Worm (Caenorhabditis elegans) whole organism, L1 larva: ENCODE results near the gene grl-15.
A peak's percentile ranks its signal among the peaks of the same experiment; 100 is the strongest.

Experiments used
- C04F5.9 ChIP-seq: sonication (generic microtip); optimal IDR thresholded peaks from 2 replicates; lab custom pipeline; 2016; ENCODE audit warnings: missing genetic modification characterization, missing compliant biosample characterization
- C16A3.4 ChIP-seq: fragments of 150-350 bp; optimal IDR thresholded peaks from 2 replicates; lab custom pipeline; 2014; ENCODE audit warnings: missing biosample characterization, missing genetic modification characterization
- C34B4.2 ChIP-seq: sonication (generic microtip); optimal IDR thresholded peaks from 2 replicates; lab custom pipeline; 2017; ENCODE audit warnings: mild to moderate bottlenecking, missing genetic modification characterization, missing compliant biosample characterization
- F16B12.6 ChIP-seq: fragments of 150-350 bp; optimal IDR thresholded peaks from 2 replicates; lab custom pipeline; 2014; ENCODE audit warnings: missing biosample characterization, missing genetic modification characterization
- aha-1 ChIP-seq: fragments of 150-350 bp; optimal IDR thresholded peaks from 2 replicates; lab custom pipeline; 2014; ENCODE audit warnings: missing biosample characterization, missing genetic modification characterization
- alr-1 ChIP-seq: fragments of 200-800 bp; sonication (Bioruptor generic); optimal IDR thresholded peaks from 2 replicates; lab custom pipeline; 2018; ENCODE audit warnings: borderline replicate concordance, mild to moderate bottlenecking, missing genetic modification characterization, missing compliant biosample characterization
- aly-2 ChIP-seq: fragments of 150-350 bp; optimal IDR thresholded peaks from 2 replicates; lab custom pipeline; 2014; ENCODE audit warnings: missing biosample characterization, missing genetic modification characterization
- ama-1 ChIP-seq: fragments of 150-350 bp; optimal IDR thresholded peaks from 2 replicates; lab custom pipeline; 2014
- ceh-88 ChIP-seq: fragments of 200-800 bp; sonication (Bioruptor generic); IDR thresholded peaks from 2 replicates; pipeline ENCODE4 v1.3.6; 2022; ENCODE audit warnings: missing genetic modification characterization, missing compliant biosample characterization
- dpl-1 ChIP-seq, 3 experiments: fragments of 150-350 bp in 2 of 3; sonication (generic microtip) in 1 of 3; optimal IDR thresholded peaks; 2 replicates each; lab custom pipeline; 2014 to 2017; ENCODE audit warnings: missing biosample characterization in 3 of 3, missing genetic modification characterization in 3 of 3, missing genetic modification reagents in 3 of 3
- efl-3 ChIP-seq: fragments of 200-800 bp; sonication (Bioruptor generic); optimal IDR thresholded peaks from 2 replicates; lab custom pipeline; 2018; ENCODE audit warnings: mild to moderate bottlenecking, missing genetic modification characterization, missing compliant biosample characterization
- egl-13 ChIP-seq: sonication (generic microtip); optimal IDR thresholded peaks from 2 replicates; lab custom pipeline; 2016; ENCODE audit warnings: missing genotype, missing genetic modification reagents, missing genetic modification characterization, missing compliant biosample characterization
- egl-27 ChIP-seq, 2 experiments: fragments of 150-350 bp in 1 of 2; sonication (generic microtip); optimal IDR thresholded peaks; 3 replicates each; lab custom pipeline; 2017 to 2018; ENCODE audit warnings: missing biosample characterization in 2 of 2, missing genetic modification characterization in 2 of 2, missing genetic modification reagents in 2 of 2
- elt-2 ChIP-seq: sonication (generic microtip); optimal IDR thresholded peaks from 2 replicates; lab custom pipeline; 2016; ENCODE audit warnings: missing genetic modification characterization, mild to moderate bottlenecking, inconsistent platforms, missing compliant biosample characterization, missing genetic modification reagents
- ets-5 ChIP-seq: fragments of 200-800 bp; sonication (Bioruptor generic); IDR thresholded peaks from 2 replicates; pipeline ENCODE4 v1.3.6; 2022; ENCODE audit warnings: missing genetic modification characterization, missing compliant biosample characterization
- fkh-10 ChIP-seq: sonication (generic microtip); optimal IDR thresholded peaks from 2 replicates; lab custom pipeline; 2017; ENCODE audit warnings: missing biosample characterization, missing genetic modification reagents, missing genetic modification characterization
- fkh-4 ChIP-seq: sonication (generic microtip); optimal IDR thresholded peaks from 2 replicates; lab custom pipeline; 2016; ENCODE audit warnings: missing compliant biosample characterization, missing genetic modification characterization, borderline replicate concordance
- fkh-8 ChIP-seq: sonication (generic microtip); optimal IDR thresholded peaks from 2 replicates; lab custom pipeline; 2016; ENCODE audit warnings: mild to moderate bottlenecking, missing genetic modification characterization, missing compliant biosample characterization
- hlh-17 ChIP-seq: fragments of 200-800 bp; sonication (Bioruptor generic); optimal IDR thresholded peaks from 2 replicates; lab custom pipeline; 2018; ENCODE audit warnings: missing genetic modification characterization, mild to moderate bottlenecking, missing compliant biosample characterization, moderate library complexity, borderline replicate concordance
- hpl-2 ChIP-seq: fragments of 150-350 bp; optimal IDR thresholded peaks from 2 replicates; lab custom pipeline; 2014; ENCODE audit warnings: missing biosample characterization, missing genetic modification reagents, missing genetic modification characterization
- irx-1 ChIP-seq: sonication (generic microtip); optimal IDR thresholded peaks from 2 replicates; lab custom pipeline; 2016; ENCODE audit warnings: missing genetic modification characterization, missing compliant biosample characterization
- isw-1 ChIP-seq: fragments of 200-800 bp; sonication (Bioruptor generic); IDR thresholded peaks from 2 replicates; pipeline ENCODE4 v1.3.6; 2022; ENCODE audit warnings: missing genetic modification characterization, missing compliant biosample characterization
- jun-1 ChIP-seq: fragments of 150-350 bp; optimal IDR thresholded peaks from 2 replicates; lab custom pipeline; 2014; ENCODE audit warnings: missing biosample characterization, missing genetic modification reagents, missing genetic modification characterization
- lin-13 ChIP-seq: fragments of 150-350 bp; optimal IDR thresholded peaks from 2 replicates; lab custom pipeline; 2014; ENCODE audit warnings: missing biosample characterization, missing genetic modification reagents, missing genetic modification characterization
- lin-14 ChIP-seq: fragments of 200-800 bp; sonication (Bioruptor generic); optimal IDR thresholded peaks from 2 replicates; lab custom pipeline; 2018; ENCODE audit warnings: mild to moderate bottlenecking, missing genetic modification characterization, moderate library complexity, missing compliant biosample characterization
- lin-15B ChIP-seq: fragments of 150-350 bp; sonication (generic microtip); optimal IDR thresholded peaks from 3 replicates; lab custom pipeline; 2014; ENCODE audit warnings: missing biosample characterization, missing genetic modification characterization
- lin-35 ChIP-seq, 2 experiments: fragments of 150-350 bp; optimal IDR thresholded peaks; 2 replicates each; lab custom pipeline; 2014; ENCODE audit warnings: missing biosample characterization in 2 of 2, missing genetic modification characterization in 2 of 2, missing genetic modification reagents in 2 of 2
- lin-39 ChIP-seq: fragments of 150-350 bp; optimal IDR thresholded peaks from 2 replicates; lab custom pipeline; 2014; ENCODE audit warnings: missing biosample characterization, missing genetic modification reagents, missing genetic modification characterization
- lir-3 ChIP-seq: sonication (generic microtip); optimal IDR thresholded peaks from 2 replicates; lab custom pipeline; 2016; ENCODE audit warnings: mild to moderate bottlenecking, missing genetic modification characterization, moderate library complexity, missing compliant biosample characterization; ENCODE audit not compliant: poor library complexity
- lsy-2 ChIP-seq, 2 experiments: fragments of 150-350 bp; optimal IDR thresholded peaks; 2 replicates each; lab custom pipeline; 2014; ENCODE audit warnings: missing biosample characterization in 2 of 2, missing genetic modification characterization in 2 of 2
- nhr-12 ChIP-seq: sonication (generic microtip); optimal IDR thresholded peaks from 2 replicates; lab custom pipeline; 2017; ENCODE audit warnings: missing biosample characterization, missing genetic modification characterization
- nhr-19 ChIP-seq: fragments of 200-800 bp; sonication (Bioruptor generic); conservative IDR thresholded peaks from 2 replicates; pipeline ENCODE4 v1.3.6; 2022; ENCODE audit warnings: missing genetic modification characterization, missing compliant biosample characterization
- nhr-20 ChIP-seq: sonication (generic microtip); optimal IDR thresholded peaks from 2 replicates; lab custom pipeline; 2016; ENCODE audit warnings: mild to moderate bottlenecking, missing genetic modification characterization, missing compliant biosample characterization
- nhr-28 ChIP-seq: fragments of 150-350 bp; optimal IDR thresholded peaks from 2 replicates; lab custom pipeline; 2014; ENCODE audit warnings: missing biosample characterization, missing genetic modification characterization
- nhr-71 ChIP-seq: sonication (generic microtip); optimal IDR thresholded peaks from 2 replicates; lab custom pipeline; 2016; ENCODE audit warnings: mild to moderate bottlenecking, missing genetic modification characterization, moderate library complexity, missing compliant biosample characterization
- nhr-76 ChIP-seq: sonication (generic microtip); optimal IDR thresholded peaks from 2 replicates; lab custom pipeline; 2017; ENCODE audit warnings: missing biosample characterization, missing genetic modification characterization
- nhr-85 ChIP-seq: sonication (generic microtip); peaks from one replicate; lab custom pipeline; 2016; ENCODE audit warnings: missing genetic modification characterization, inconsistent platforms, missing compliant biosample characterization
- nhr-90 ChIP-seq: sonication (generic microtip); optimal IDR thresholded peaks from 2 replicates; lab custom pipeline; 2016; ENCODE audit warnings: mild to moderate bottlenecking, missing genetic modification characterization, missing compliant biosample characterization; ENCODE audit not compliant: poor library complexity
- pax-3 ChIP-seq: fragments of 200-800 bp; sonication (Bioruptor generic); optimal IDR thresholded peaks from 2 replicates; lab custom pipeline; 2018; ENCODE audit warnings: mild to moderate bottlenecking, missing genetic modification characterization, moderate library complexity, missing compliant biosample characterization
- pqm-1 ChIP-seq: sonication (generic microtip); optimal IDR thresholded peaks from 3 replicates; lab custom pipeline; 2017; ENCODE audit warnings: missing biosample characterization, missing genetic modification characterization
- sox-4 ChIP-seq: sonication (generic microtip); optimal IDR thresholded peaks from 2 replicates; lab custom pipeline; 2016; ENCODE audit warnings: missing genetic modification characterization, missing compliant biosample characterization
- sup-37 ChIP-seq: fragments of 200-800 bp; sonication (Bioruptor generic); optimal IDR thresholded peaks from 2 replicates; lab custom pipeline; 2018; ENCODE audit warnings: mild to moderate bottlenecking, missing genetic modification characterization, missing compliant biosample characterization
- tlp-1 ChIP-seq: fragments of 150-350 bp; optimal IDR thresholded peaks from 2 replicates; lab custom pipeline; 2014; ENCODE audit warnings: missing biosample characterization, missing genetic modification characterization
- unc-130 ChIP-seq: fragments of 150-350 bp; optimal IDR thresholded peaks from 2 replicates; lab custom pipeline; 2017; ENCODE audit warnings: missing biosample characterization, missing genetic modification characterization, inconsistent platforms
- unc-30 ChIP-seq: sonication (generic microtip); optimal IDR thresholded peaks from 2 replicates; lab custom pipeline; 2017; ENCODE audit warnings: missing biosample characterization, missing genetic modification characterization
- unc-86 ChIP-seq: sonication (generic microtip); optimal IDR thresholded peaks from 2 replicates; lab custom pipeline; 2016; ENCODE audit warnings: missing genetic modification characterization, missing compliant biosample characterization
- vab-15 ChIP-seq: sonication (generic microtip); optimal IDR thresholded peaks from 2 replicates; lab custom pipeline; 2017; ENCODE audit warnings: missing genotype, mild to moderate bottlenecking, missing genetic modification characterization, missing compliant biosample characterization
- xbp-1 ChIP-seq: sonication (generic microtip); optimal IDR thresholded peaks from 2 replicates; lab custom pipeline; 2016; ENCODE audit warnings: missing genetic modification characterization, missing compliant biosample characterization
- zag-1 ChIP-seq: fragments of 150-350 bp; optimal IDR thresholded peaks from 2 replicates; lab custom pipeline; 2014; ENCODE audit warnings: missing biosample characterization, missing genetic modification characterization
- zip-4 ChIP-seq: fragments of 200-800 bp; sonication (Bioruptor generic); optimal IDR thresholded peaks from 2 replicates; lab custom pipeline; 2018; ENCODE audit warnings: mild to moderate bottlenecking, missing genetic modification characterization, moderate library complexity, missing compliant biosample characterization
- ztf-11 ChIP-seq, 2 experiments: sonication (generic microtip); optimal IDR thresholded peaks; 2 replicates each; lab custom pipeline; 2016 to 2017; ENCODE audit warnings: missing genetic modification characterization in 2 of 2, missing biosample characterization in 1 of 2, missing compliant biosample characterization in 1 of 2

grl-15 gene

ce11 chrIII:12218633-12219097 lies 17.1 kb downstream of the grl-15 start, which contains the start of the genes gex-4 and gphr-1 (continued):
- peak; percentile 79 for TF ChIP-seq fkh-8 (tag; lab: Kevin White, UChicago)
- no peak for TF ChIP-seq sup-37 (GFP tag; lab: Kevin White, UChicago)
- no peak for TF ChIP-seq C34B4.2 (tag; lab: Kevin White, UChicago)
- TF ChIP-seq unc-30, result no peak
- TF ChIP-seq zag-1 (tag; lab: Kevin White, UChicago), result no peak
- no peak for TF ChIP-seq lir-3 (tag; lab: Kevin White, UChicago)
- no peak for TF ChIP-seq nhr-76
- TF ChIP-seq lin-15B (tag; lab: Kevin White, UChicago), result peak; percentile 68
- TF ChIP-seq hlh-17, result no peak
- TF ChIP-seq lin-39, result no peak
- TF ChIP-seq nhr-20 (tag; lab: Kevin White, UChicago), result peak; percentile 41
- TF ChIP-seq fkh-4 (tag; lab: Kevin White, UChicago), result peak; percentile 38
- TF ChIP-seq ceh-88 (GFP tag; lab: Robert Waterston, UW), result no peak
- peak; percentile 68 for TF ChIP-seq nhr-85 (tag; lab: Kevin White, UChicago)
- TF ChIP-seq hpl-2 (GFP tag; lab: Kevin White, UChicago), result no peak
- TF ChIP-seq nhr-19 (GFP tag; lab: Robert Waterston, UW), result peak; percentile 38
- TF ChIP-seq lin-35 (GFP tag; optimal IDR thresholded peaks at IDR 0.05; lab: Kevin White, UChicago), result peak; percentile 65 to 72
- no peak for TF ChIP-seq efl-3 (GFP tag; lab: Kevin White, UChicago)
- TF ChIP-seq zip-4 (GFP tag; lab: Kevin White, UChicago), result no peak
- no peak for TF ChIP-seq alr-1 (tag; lab: Kevin White, UChicago)
- peak; percentile 25 for TF ChIP-seq F16B12.6 (tag; lab: Kevin White, UChicago)
- TF ChIP-seq ztf-11 (tag; optimal IDR thresholded peaks at IDR 0.05; lab: Kevin White, UChicago), result peak in 1 of 2 experiments; percentile 49
- TF ChIP-seq unc-86 (tag; lab: Kevin White, UChicago), result peak; percentile 38
- peak; percentile 54 for TF ChIP-seq lin-13
- peak; percentile 63 for TF ChIP-seq xbp-1
- TF ChIP-seq elt-2 (tag; lab: Kevin White, UChicago), result no peak
- TF ChIP-seq isw-1 (GFP tag; lab: Robert Waterston, UW), result peak; percentile 63
- TF ChIP-seq C16A3.4 (tag; lab: Kevin White, UChicago), result peak; percentile 63
- TF ChIP-seq aha-1 (tag; lab: Kevin White, UChicago), result no peak
- peak; percentile 70 for TF ChIP-seq pax-3 (tag; lab: Kevin White, UChicago)
- no peak for TF ChIP-seq nhr-71 (tag; lab: Kevin White, UChicago)
- TF ChIP-seq sox-4, result no peak
- TF ChIP-seq pqm-1 (tag; lab: Kevin White, UChicago), result no peak
- no peak for TF ChIP-seq lin-14 (GFP tag; lab: Kevin White, UChicago)
- peak; percentile 41 for TF ChIP-seq C04F5.9 (tag; lab: Kevin White, UChicago)
- peak; percentile 39 for TF ChIP-seq egl-13 (tag; lab: Kevin White, UChicago)
- no peak for TF ChIP-seq irx-1
- no peak for TF ChIP-seq vab-15 (tag; lab: Kevin White, UChicago)
- no peak for TF ChIP-seq egl-27 (tag; optimal IDR thresholded peaks at IDR 0.05; lab: Kevin White, UChicago)
- TF ChIP-seq unc-130 (tag; lab: Kevin White, UChicago), result no peak
- no peak for TF ChIP-seq nhr-90 (tag; lab: Kevin White, UChicago)
- no peak for TF ChIP-seq nhr-28 (tag; lab: Kevin White, UChicago)
- no peak for TF ChIP-seq aly-2 (tag; lab: Kevin White, UChicago)
- no peak for TF ChIP-seq nhr-12
- peak; percentile 58 to 81 for TF ChIP-seq lsy-2 (tag; optimal IDR thresholded peaks at IDR 0.05; lab: Kevin White, UChicago)
- no peak for TF ChIP-seq fkh-10 (GFP tag; lab: Kevin White, UChicago)
- no peak for TF ChIP-seq jun-1
- no peak for TF ChIP-seq ama-1 (lab: Kevin White, UChicago)
- TF ChIP-seq tlp-1 (tag; lab: Kevin White, UChicago), result no peak
- no peak for TF ChIP-seq ets-5 (GFP tag; lab: Robert Waterston, UW)
- peak; percentile 46 to 70 (median 49) for TF ChIP-seq dpl-1 (GFP tag; optimal IDR thresholded peaks at IDR 0.05; lab: Kevin White, UChicago)
